Worm (Caenorhabditis elegans) whole organism, L4 larva: ENCODE results near the gene F43C9.1.

Experiments
- ctbp-1 ChIP-seq: fragments of 200-800 bp; sonication (Bioruptor generic); IDR thresholded peaks from 2 replicates; pipeline ENCODE4 v1.3.6; 2022; ENCODE audit warnings: missing genetic modification reagents, missing genetic modification characterization, missing compliant biosample characterization
- jun-1 ChIP-seq: fragments of 150-350 bp; optimal IDR thresholded peaks from 2 replicates; lab custom pipeline; 2014; ENCODE audit warnings: missing biosample characterization, missing genetic modification reagents, missing genetic modification characterization
- lin-39 ChIP-seq: fragments of 150-350 bp; optimal IDR thresholded peaks from 2 replicates; lab custom pipeline; 2014; ENCODE audit warnings: missing biosample characterization, missing genetic modification reagents, missing genetic modification characterization
- php-3 ChIP-seq: fragments of 200-800 bp; sonication (Bioruptor generic); IDR thresholded peaks from 2 replicates; pipeline ENCODE4 v1.3.6; 2022; ENCODE audit warnings: missing genetic modification reagents, missing genetic modification characterization, missing compliant biosample characterization

DNA sequence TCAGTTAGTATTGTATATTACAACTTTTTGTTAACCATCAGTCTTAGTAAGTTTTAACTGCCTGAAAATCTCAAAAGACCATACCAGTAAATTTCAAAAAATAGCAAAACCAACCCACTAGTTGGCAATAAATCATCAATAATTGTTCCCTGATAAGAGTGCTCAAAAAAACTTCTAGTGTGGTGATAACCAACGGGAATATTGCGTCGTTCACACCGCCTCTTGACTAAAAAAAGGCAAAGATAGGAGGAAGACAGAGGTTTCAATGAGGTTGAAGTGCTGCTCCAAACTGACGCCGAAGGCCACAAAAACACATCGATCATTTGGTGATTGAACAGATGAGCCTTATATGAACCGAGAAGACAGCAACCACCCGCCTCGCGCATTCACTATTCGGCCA lies 7.8 kb downstream of the F43C9.1 start:
- TF ChIP-seq php-3 (GFP tag; lab: Robert Waterston, UW) (no peak), ctbp-1 (GFP tag; lab: Robert Waterston, UW) (no peak), jun-1 (tag; lab: Kevin White, UChicago) (no peak), lin-39 (tag; lab: Kevin White, UChicago) (no peak)
